Worm (Caenorhabditis elegans): ENCODE results near the gene frpr-8.

DNA sequence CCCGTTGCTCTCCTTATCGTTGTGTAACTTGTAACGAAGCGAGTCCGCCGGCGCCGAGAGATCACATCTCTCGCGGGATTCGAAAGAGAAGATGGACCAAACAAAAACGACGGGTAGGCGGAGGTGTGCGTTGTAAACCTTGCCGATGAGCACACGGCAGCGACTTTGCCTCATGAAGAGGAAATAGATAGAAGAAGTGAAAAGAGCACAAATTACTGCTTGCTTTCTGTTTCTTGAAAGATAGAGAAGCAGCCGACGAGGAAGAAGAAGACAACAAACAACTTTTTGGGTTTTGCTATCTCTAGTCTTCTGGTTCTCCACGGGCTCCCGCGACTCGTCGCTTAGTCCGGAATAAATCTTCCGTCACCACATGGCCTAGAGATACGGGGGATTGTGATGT lies 26.2 kb downstream of the frpr-8 start:
- TF ChIP-seq ttx-3 (tag; optimal IDR thresholded peaks at IDR 0.05) (no peak), pha-2 (tag; optimal IDR thresholded peaks at IDR 0.05) (no peak), tbx-2 (tag; optimal IDR thresholded peaks at IDR 0.05) (peak; percentile 43), pax-1 (tag; optimal IDR thresholded peaks at IDR 0.05) (no peak), T23F11.4 (GFP tag; optimal IDR thresholded peaks at IDR 0.05) (no peak), zip-5 (tag; optimal IDR thresholded peaks at IDR 0.05) (no peak), pag-3 (tag; optimal IDR thresholded peaks at IDR 0.05; ENCODE audit: borderline replicate concordance) (no peak), ceh-18 (tag; optimal IDR thresholded peaks at IDR 0.05) (peak; percentile 97), rnt-1 (tag; optimal IDR thresholded peaks at IDR 0.05) (peak; percentile 90), ama-1 (optimal IDR thresholded peaks at IDR 0.05) (no peak), elt-2 (tag; optimal IDR thresholded peaks at IDR 0.05) (no peak), hlh-30 (tag; optimal IDR thresholded peaks at IDR 0.05; ENCODE audit: insufficient read depth) (no peak), nfya-1 (tag; optimal IDR thresholded peaks at IDR 0.05) (peak; percentile 25), K02D7.2 (tag; optimal IDR thresholded peaks at IDR 0.05) (no peak)

Measured in whole organism, late embryonic.